Worm (Caenorhabditis elegans) whole organism, early embryonic: ENCODE results near the gene C05C12.6.

Experiments used
- B0310.2 ChIP-seq: sonication (generic microtip); optimal IDR thresholded peaks from 2 replicates; lab custom pipeline; 2016; ENCODE audit warnings: mild to moderate bottlenecking, missing genetic modification characterization, missing compliant biosample characterization
- F13C5.2 ChIP-seq: sonication (generic microtip); optimal IDR thresholded peaks from 2 replicates; lab custom pipeline; 2017; ENCODE audit warnings: mild to moderate bottlenecking, missing genetic modification characterization, inconsistent platforms, missing compliant biosample characterization
- aly-1 ChIP-seq: sonication (generic microtip); optimal IDR thresholded peaks from 2 replicates; lab custom pipeline; 2016; ENCODE audit warnings: missing genetic modification characterization, missing compliant biosample characterization
- ama-1 ChIP-seq: fragments of 150-350 bp; optimal IDR thresholded peaks from 2 replicates; lab custom pipeline; 2014
- ceh-13 ChIP-seq: fragments of 200-800 bp; sonication (Bioruptor generic); optimal IDR thresholded peaks from 2 replicates; lab custom pipeline; 2018; ENCODE audit warnings: mild to moderate bottlenecking, missing genetic modification characterization, missing compliant biosample characterization
- ceh-36 ChIP-seq: sonication (generic microtip); optimal IDR thresholded peaks from 2 replicates; lab custom pipeline; 2016; ENCODE audit warnings: missing genetic modification characterization, inconsistent platforms, missing compliant biosample characterization
- ets-7 ChIP-seq: sonication (generic microtip); optimal IDR thresholded peaks from 2 replicates; lab custom pipeline; 2016; ENCODE audit warnings: missing genotype, missing genetic modification characterization, missing compliant biosample characterization
- flt-1 ChIP-seq: fragments of 200-800 bp; sonication (Bioruptor generic); IDR thresholded peaks from 2 replicates; pipeline ENCODE4 v1.3.6; 2022; ENCODE audit warnings: missing genetic modification characterization, missing compliant biosample characterization
- hmbx-1 ChIP-seq: sonication (generic microtip); optimal IDR thresholded peaks from 2 replicates; lab custom pipeline; 2016; ENCODE audit warnings: mild to moderate bottlenecking, missing genetic modification characterization, missing compliant biosample characterization
- hmg-4 ChIP-seq: fragments of 200-800 bp; sonication (Bioruptor generic); optimal IDR thresholded peaks from 2 replicates; lab custom pipeline; 2018; ENCODE audit warnings: mild to moderate bottlenecking, missing genetic modification characterization, missing compliant biosample characterization
- hnd-1 ChIP-seq: sonication (generic microtip); optimal IDR thresholded peaks from 2 replicates; lab custom pipeline; 2016; ENCODE audit warnings: missing genetic modification characterization, missing compliant biosample characterization
- pes-1 ChIP-seq: fragments of 200-800 bp; sonication (Bioruptor generic); IDR thresholded peaks from 2 replicates; pipeline ENCODE4 v1.3.6; 2022; ENCODE audit warnings: missing genetic modification reagents, missing genetic modification characterization, missing compliant biosample characterization
- scrt-1 ChIP-seq: fragments of 200-800 bp; sonication (Bioruptor generic); IDR thresholded peaks from 2 replicates; pipeline ENCODE4 v1.3.6; 2022; ENCODE audit warnings: missing genetic modification characterization, missing compliant biosample characterization
- sea-1 ChIP-seq: fragments of 200-800 bp; sonication (Bioruptor generic); conservative IDR thresholded peaks from 2 replicates; pipeline ENCODE4 v1.3.6; 2022; ENCODE audit warnings: missing genetic modification characterization, missing compliant biosample characterization
- tbx-11 ChIP-seq: fragments of 200-800 bp; sonication (Bioruptor generic); IDR thresholded peaks from 2 replicates; pipeline ENCODE4 v1.3.6; 2022; ENCODE audit warnings: missing genetic modification characterization, missing compliant biosample characterization
- tbx-37 ChIP-seq: fragments of 200-800 bp; sonication (Bioruptor generic); conservative IDR thresholded peaks from 2 replicates; pipeline ENCODE4 v1.3.6; 2022; ENCODE audit warnings: missing genetic modification reagents, missing genetic modification characterization, missing compliant biosample characterization
- tra-4 ChIP-seq: sonication (generic microtip); optimal IDR thresholded peaks from 2 replicates; lab custom pipeline; 2017; ENCODE audit warnings: missing genetic modification characterization, missing compliant biosample characterization

Gene C05C12.6

DNA sequence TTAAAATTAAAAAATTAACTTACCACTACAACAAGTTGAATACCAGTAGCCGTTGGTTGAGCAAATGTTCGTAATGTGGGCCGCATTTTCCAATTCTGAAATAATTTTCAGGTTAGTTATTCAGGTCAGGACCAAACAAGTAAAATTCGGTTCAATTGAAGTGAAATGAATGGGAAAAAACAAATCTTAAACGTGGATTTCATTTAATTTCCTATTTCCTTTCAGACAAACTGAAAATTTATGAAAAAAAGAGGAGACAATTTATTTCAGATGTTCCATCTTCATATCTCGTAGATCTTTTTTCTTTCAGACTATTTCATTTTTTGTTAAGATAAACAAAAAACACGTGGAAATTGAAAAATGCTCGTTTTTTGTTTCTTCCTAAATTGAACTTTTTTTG lies at the start of gene C05C12.6:
Gene C05C12.6 (minus strand): TSS at position 101 of the 400 bp plus-strand sequence.
- TF ChIP-seq ceh-36 (tag; lab: Kevin White, UChicago) (no peak), sea-1 (GFP tag; lab: Robert Waterston, UW) (no peak), tra-4 (tag; lab: Kevin White, UChicago) (no peak), aly-1 (tag; lab: Kevin White, UChicago) (no peak)

- TF ChIP-seq sea-1 (GFP tag; lab: Robert Waterston, UW) (no peak), tra-4 (tag; lab: Kevin White, UChicago) (no peak), F13C5.2 (tag; lab: Kevin White, UChicago) (no peak), hnd-1 (tag; lab: Kevin White, UChicago) (no peak), ceh-36 (tag; lab: Kevin White, UChicago) (no peak), flt-1 (GFP tag; lab: Robert Waterston, UW) (no peak), ets-7 (tag; lab: Kevin White, UChicago) (no peak), pes-1 (GFP tag; lab: Robert Waterston, UW) (no peak), hmg-4 (GFP tag; lab: Kevin White, UChicago) (no peak)
Measured at ce11 chrIV:11288965-11289364, 47.7 kb upstream of the C05C12.6 start.

ce11 chrIV:11287511-11287910 lies 46.2 kb upstream of the C05C12.6 start, which contains the start of gene F54D1.6:
Gene F54D1.6 (plus strand): TSS chrIV:11287811.
- TF ChIP-seq ceh-13 (GFP tag; lab: Kevin White, UChicago) (no peak), aly-1 (tag; lab: Kevin White, UChicago) (no peak), B0310.2 (tag; lab: Kevin White, UChicago) (no peak), flt-1 (GFP tag; lab: Robert Waterston, UW) (no peak), hmg-4 (GFP tag; lab: Kevin White, UChicago) (no peak), tbx-11 (no peak), F13C5.2 (tag; lab: Kevin White, UChicago) (no peak), hmbx-1 (tag; lab: Kevin White, UChicago) (no peak)

ce11 chrIV:11286112-11286511 lies 44.8 kb upstream of the C05C12.6 start:
- TF ChIP-seq tbx-11: no peak
- no peak for TF ChIP-seq flt-1 (GFP tag; lab: Robert Waterston, UW)
- no peak for TF ChIP-seq sea-1 (GFP tag; lab: Robert Waterston, UW)
- no peak for TF ChIP-seq ets-7 (tag; lab: Kevin White, UChicago)
- no peak for TF ChIP-seq hmg-4 (GFP tag; lab: Kevin White, UChicago)
- no peak for TF ChIP-seq F13C5.2 (tag; lab: Kevin White, UChicago)
- TF ChIP-seq hmbx-1 (tag; lab: Kevin White, UChicago): no peak
- TF ChIP-seq hnd-1 (tag; lab: Kevin White, UChicago): no peak

DNA sequence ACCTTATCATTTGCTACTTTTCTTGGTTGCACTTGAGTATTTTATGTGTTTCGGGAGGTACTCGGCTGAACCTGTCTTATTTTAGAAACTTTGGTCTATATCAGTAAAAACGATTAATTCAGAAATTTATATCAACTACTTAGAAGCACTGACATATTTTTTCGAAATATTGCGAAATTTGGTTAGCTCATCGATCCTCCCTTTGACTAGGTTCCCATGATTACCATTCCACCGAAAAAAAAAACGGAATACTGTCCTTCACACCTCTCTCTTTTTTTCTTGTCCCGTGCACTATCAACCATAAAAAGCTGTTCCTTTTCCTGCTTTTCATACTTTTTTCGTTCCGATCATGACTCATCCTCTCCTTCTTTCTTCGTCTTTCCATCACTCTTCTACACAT lies 44.0 kb upstream of the C05C12.6 start:
- TF ChIP-seq tbx-37 (GFP tag; lab: Robert Waterston, UW) (no peak), ceh-36 (tag; lab: Kevin White, UChicago) (no peak)

- TF ChIP-seq hnd-1 (tag; lab: Kevin White, UChicago): no peak
- no peak for TF ChIP-seq sea-1 (GFP tag; lab: Robert Waterston, UW)
- no peak for TF ChIP-seq aly-1 (tag; lab: Kevin White, UChicago)
- TF ChIP-seq pes-1 (GFP tag; lab: Robert Waterston, UW): no peak
- TF ChIP-seq ceh-36 (tag; lab: Kevin White, UChicago): no peak
- no peak for TF ChIP-seq ceh-13 (GFP tag; lab: Kevin White, UChicago)
- no peak for TF ChIP-seq scrt-1
- TF ChIP-seq hmg-4 (GFP tag; lab: Kevin White, UChicago): no peak
- TF ChIP-seq ama-1 (lab: Kevin White, UChicago): no peak
- TF ChIP-seq hmbx-1 (tag; lab: Kevin White, UChicago): no peak
- TF ChIP-seq tra-4 (tag; lab: Kevin White, UChicago): no peak
- no peak for TF ChIP-seq ets-7 (tag; lab: Kevin White, UChicago)
- no peak for TF ChIP-seq tbx-11
- no peak for TF ChIP-seq flt-1 (GFP tag; lab: Robert Waterston, UW)
- no peak for TF ChIP-seq tbx-37 (GFP tag; lab: Robert Waterston, UW)
Measured at ce11 chrIV:11284102-11284531, 42.8 kb upstream of the C05C12.6 start.

ce11 chrIV:11276026-11276425 lies 34.8 kb upstream of the C05C12.6 start:
- TF ChIP-seq F13C5.2 (tag; lab: Kevin White, UChicago) (no peak), ceh-36 (tag; lab: Kevin White, UChicago) (no peak), ceh-13 (GFP tag; lab: Kevin White, UChicago) (no peak), sea-1 (GFP tag; lab: Robert Waterston, UW) (no peak), hnd-1 (tag; lab: Kevin White, UChicago) (no peak), B0310.2 (tag; lab: Kevin White, UChicago) (no peak), scrt-1 (no peak), tra-4 (tag; lab: Kevin White, UChicago) (no peak), hmg-4 (GFP tag; lab: Kevin White, UChicago) (no peak), hmbx-1 (tag; lab: Kevin White, UChicago) (no peak), pes-1 (GFP tag; lab: Robert Waterston, UW) (no peak), tbx-11 (no peak), tbx-37 (GFP tag; lab: Robert Waterston, UW) (no peak)

ce11 chrIV:11273151-11273550 lies 31.9 kb upstream of the C05C12.6 start, which contains the start of gene gtl-2:
Gene gtl-2 (plus strand): TSS chrIV:11273451.
- TF ChIP-seq ets-7 (tag; lab: Kevin White, UChicago) (no peak), ceh-36 (tag; lab: Kevin White, UChicago) (no peak), aly-1 (tag; lab: Kevin White, UChicago) (no peak), F13C5.2 (tag; lab: Kevin White, UChicago) (no peak), sea-1 (GFP tag; lab: Robert Waterston, UW) (no peak), tbx-11 (no peak), tbx-37 (GFP tag; lab: Robert Waterston, UW) (no peak), flt-1 (GFP tag; lab: Robert Waterston, UW) (no peak), hnd-1 (tag; lab: Kevin White, UChicago) (no peak), B0310.2 (tag; lab: Kevin White, UChicago) (no peak), ceh-13 (GFP tag; lab: Kevin White, UChicago) (no peak), ama-1 (lab: Kevin White, UChicago) (no peak), scrt-1 (no peak), hmg-4 (GFP tag; lab: Kevin White, UChicago) (no peak), hmbx-1 (tag; lab: Kevin White, UChicago) (no peak), tra-4 (tag; lab: Kevin White, UChicago) (no peak), pes-1 (GFP tag; lab: Robert Waterston, UW) (no peak)
